Fruit fly (Drosophila melanogaster): ENCODE data around the gene CG17896.

dm6 chrX:460447-460846 lies 32.8 kb downstream of the CG17896 start, which contains the start of gene ase:
- TF ChIP-seq pho (GFP tag; optimal IDR thresholded peaks at IDR 0.05) = no peak
- TF ChIP-seq CG1792 (GFP tag; optimal IDR thresholded peaks at IDR 0.05) = no peak
- TF ChIP-seq E2f1 (GFP tag; IDR thresholded peaks at IDR 0.05) = no peak
- no peak for TF ChIP-seq Poxn (GFP tag; IDR thresholded peaks at IDR 0.05)

All from whole organism, embryonic.